Fruit fly (Drosophila melanogaster) whole organism, adult: ENCODE measurements around the gene Chrac-14.

Experiments used
- CG1620 ChIP-seq: fragments of 200-800 bp; sonication (Bioruptor generic); optimal IDR thresholded peaks from 2 replicates; lab custom pipeline; 2016; ENCODE audit warnings: missing biosample characterization, missing genetic modification characterization
- CG33017 ChIP-seq: fragments of 200-800 bp; sonication (Bioruptor generic); optimal IDR thresholded peaks from 2 replicates; lab custom pipeline; 2018; ENCODE audit warnings: missing biosample characterization, mild to moderate bottlenecking, missing genetic modification characterization, moderate library complexity
- CG5204 ChIP-seq: fragments of 200-800 bp; sonication (Bioruptor generic); optimal IDR thresholded peaks from 2 replicates; lab custom pipeline; 2016; ENCODE audit warnings: missing biosample characterization, missing genetic modification characterization
- CG7101 ChIP-seq: fragments of 200-800 bp; sonication (Bioruptor generic); optimal IDR thresholded peaks from 2 replicates; lab custom pipeline; 2018; ENCODE audit warnings: missing biosample characterization, mild to moderate bottlenecking, missing genetic modification characterization, moderate library complexity
- Clk ChIP-seq: fragments of 200-800 bp; sonication (Bioruptor generic); optimal IDR thresholded peaks from 2 replicates; lab custom pipeline; 2017; ENCODE audit warnings: missing biosample characterization, missing genetic modification characterization
- Crg-1 ChIP-seq: fragments of 200-800 bp; sonication (Bioruptor generic); optimal IDR thresholded peaks from 2 replicates; lab custom pipeline; 2016; ENCODE audit warnings: missing biosample characterization, missing genetic modification characterization
- Hr96 ChIP-seq: fragments of 200-800 bp; sonication (Bioruptor generic); optimal IDR thresholded peaks from 2 replicates; lab custom pipeline; 2016; ENCODE audit warnings: missing biosample characterization, missing genetic modification characterization
- cnc ChIP-seq, 2 experiments: fragments of >200 bp; optimal IDR thresholded peaks; 2 replicates each; lab custom pipeline; 2017
- kay ChIP-seq: fragments of 200-800 bp; sonication (Bioruptor generic); peaks from one replicate; lab custom pipeline; 2016; ENCODE audit warnings: missing biosample characterization, missing genetic modification characterization, borderline replicate concordance
- ovo ChIP-seq: fragments of 200-800 bp; sonication (Bioruptor generic); optimal IDR thresholded peaks from 2 replicates; lab custom pipeline; 2016; ENCODE audit warnings: missing biosample characterization, missing genetic modification characterization
- pad ChIP-seq: fragments of 200-800 bp; sonication (Bioruptor generic); optimal IDR thresholded peaks from 3 replicates; lab custom pipeline; 2017; ENCODE audit warnings: missing biosample characterization, missing genetic modification characterization, mild to moderate bottlenecking, moderate library complexity, missing genetic modification reagents
- tj ChIP-seq: fragments of 200-800 bp; sonication (Bioruptor generic); optimal IDR thresholded peaks from 3 replicates; lab custom pipeline; 2017; ENCODE audit warnings: missing biosample characterization, mild to moderate bottlenecking, missing genetic modification characterization, moderate library complexity

- TF ChIP-seq Clk (GFP tag; lab: Kevin White, UChicago) (no peak), pad (GFP tag; lab: Kevin White, UChicago) (peak; percentile 10), Hr96 (no peak), CG7101 (tag; lab: Kevin White, UChicago) (no peak), CG33017 (tag; lab: Kevin White, UChicago) (no peak), CG5204 (no peak), CG1620 (GFP tag; lab: Kevin White, UChicago) (peak; percentile 42), tj (no peak), cnc (optimal IDR thresholded peaks at IDR 0.05; lab: Kevin White, UChicago) (no peak), kay (GFP tag; lab: Kevin White, UChicago) (peak; percentile 94), ovo (GFP tag; lab: Kevin White, UChicago) (no peak), Crg-1 (no peak)
Measured at dm6 chr2L:8438052-8438451, 847 bp downstream of the Chrac-14 start, which contains the start of gene mus201.
